Worm (Caenorhabditis elegans): ENCODE data around the gene C25E10.17.

Gene C25E10.17

DNA sequence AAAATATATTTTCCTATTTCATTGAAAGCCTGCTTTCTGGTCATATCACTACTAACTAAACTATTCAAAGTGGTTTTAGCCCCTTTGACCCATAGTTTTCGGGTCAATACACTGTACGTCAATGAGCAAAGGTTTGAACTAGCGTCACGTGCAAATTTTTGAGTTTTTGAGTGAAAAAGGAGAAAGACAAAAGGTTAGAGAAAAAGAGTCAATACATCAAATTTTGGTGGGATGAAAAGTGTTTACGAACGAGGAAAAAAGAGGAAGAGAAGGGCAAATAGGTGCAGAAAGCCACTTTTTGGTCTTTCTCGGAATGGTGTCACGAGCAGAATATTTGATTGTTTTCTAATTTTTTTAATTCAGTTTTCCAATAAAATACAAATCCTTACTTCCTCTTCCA is 28.4 kb upstream of the C25E10.17 start:
- no peak for TF ChIP-seq ceh-19 (GFP tag; optimal IDR thresholded peaks at IDR 0.05)
- no peak for TF ChIP-seq fkh-10 (GFP tag; optimal IDR thresholded peaks at IDR 0.05)
- no peak for TF ChIP-seq elt-2 (tag; optimal IDR thresholded peaks at IDR 0.05)
- TF ChIP-seq pag-3 (tag; optimal IDR thresholded peaks at IDR 0.05; ENCODE audit: borderline replicate concordance), result no peak
- TF ChIP-seq Y22D7AL.16 (tag; optimal IDR thresholded peaks at IDR 0.05), result no peak
- TF ChIP-seq nfya-1 (tag; optimal IDR thresholded peaks at IDR 0.05), result no peak
- no peak for TF ChIP-seq F13H6.1 (tag; optimal IDR thresholded peaks at IDR 0.05)
- TF ChIP-seq pqm-1 (tag; optimal IDR thresholded peaks at IDR 0.05), result no peak
- TF ChIP-seq ama-1 (optimal IDR thresholded peaks at IDR 0.05), result no peak
- TF ChIP-seq C38D4.7 (GFP tag; optimal IDR thresholded peaks at IDR 0.05), result no peak
- TF ChIP-seq dve-1 (tag; optimal IDR thresholded peaks at IDR 0.05), result no peak
- TF ChIP-seq unc-3 (GFP tag; conservative IDR thresholded peaks at IDR 0.05), result no peak
- TF ChIP-seq unc-3 (tag; optimal IDR thresholded peaks at IDR 0.05), result no peak
- TF ChIP-seq unc-42 (tag; optimal IDR thresholded peaks at IDR 0.05), result no peak
- TF ChIP-seq ceh-2 (tag; optimal IDR thresholded peaks at IDR 0.05), result no peak
- TF ChIP-seq pha-4 (tag; optimal IDR thresholded peaks at IDR 0.05), result no peak

DNA sequence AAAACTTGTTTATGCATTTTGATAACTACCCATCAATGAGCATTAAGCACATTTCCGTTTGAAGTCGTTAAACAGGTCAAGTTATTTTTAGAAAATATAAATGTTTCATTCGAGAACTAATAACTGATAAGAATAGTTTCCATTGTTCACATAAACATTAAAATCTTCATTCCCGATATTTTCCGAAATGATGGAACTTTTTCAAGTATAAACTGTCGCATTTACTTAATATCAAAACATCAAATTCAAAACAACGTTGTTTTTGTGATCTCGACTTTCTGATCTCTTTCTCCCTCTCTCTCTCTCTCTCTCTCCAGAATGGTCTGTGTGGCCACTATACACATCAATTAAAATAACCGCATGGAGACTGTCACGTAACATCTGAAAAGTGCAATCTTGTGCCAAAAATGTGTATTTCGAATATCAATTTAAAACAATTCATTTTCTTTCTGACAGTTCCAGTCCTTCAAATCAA is 27.0 kb upstream of the C25E10.17 start:
- TF ChIP-seq ceh-19 (GFP tag; optimal IDR thresholded peaks at IDR 0.05) (no peak), Y22D7AL.16 (tag; optimal IDR thresholded peaks at IDR 0.05) (no peak), pat-9 (tag; optimal IDR thresholded peaks at IDR 0.05) (no peak), ceh-48 (tag; optimal IDR thresholded peaks at IDR 0.05) (no peak), ceh-2 (tag; optimal IDR thresholded peaks at IDR 0.05) (no peak), zip-5 (tag; optimal IDR thresholded peaks at IDR 0.05) (no peak), hlh-30 (tag; optimal IDR thresholded peaks at IDR 0.05; ENCODE audit: insufficient read depth) (no peak), ztf-16 (tag; optimal IDR thresholded peaks at IDR 0.05) (no peak), unc-42 (tag; optimal IDR thresholded peaks at IDR 0.05) (no peak), unc-55 (GFP tag; optimal IDR thresholded peaks at IDR 0.05) (no peak), ceh-45 (GFP tag; IDR thresholded peaks at IDR 0.05) (no peak), mec-3 (tag; optimal IDR thresholded peaks at IDR 0.05; ENCODE audit: borderline replicate concordance) (no peak), syd-9 (tag; optimal IDR thresholded peaks at IDR 0.05) (no peak), ceh-9 (tag; optimal IDR thresholded peaks at IDR 0.05) (no peak), tbx-2 (tag; optimal IDR thresholded peaks at IDR 0.05) (no peak), hlh-13 (GFP tag; optimal IDR thresholded peaks at IDR 0.05) (no peak), sox-2 (GFP tag; IDR thresholded peaks at IDR 0.05) (no peak), unc-3 (GFP tag; conservative IDR thresholded peaks at IDR 0.05) (no peak), unc-3 (tag; optimal IDR thresholded peaks at IDR 0.05) (no peak)

DNA sequence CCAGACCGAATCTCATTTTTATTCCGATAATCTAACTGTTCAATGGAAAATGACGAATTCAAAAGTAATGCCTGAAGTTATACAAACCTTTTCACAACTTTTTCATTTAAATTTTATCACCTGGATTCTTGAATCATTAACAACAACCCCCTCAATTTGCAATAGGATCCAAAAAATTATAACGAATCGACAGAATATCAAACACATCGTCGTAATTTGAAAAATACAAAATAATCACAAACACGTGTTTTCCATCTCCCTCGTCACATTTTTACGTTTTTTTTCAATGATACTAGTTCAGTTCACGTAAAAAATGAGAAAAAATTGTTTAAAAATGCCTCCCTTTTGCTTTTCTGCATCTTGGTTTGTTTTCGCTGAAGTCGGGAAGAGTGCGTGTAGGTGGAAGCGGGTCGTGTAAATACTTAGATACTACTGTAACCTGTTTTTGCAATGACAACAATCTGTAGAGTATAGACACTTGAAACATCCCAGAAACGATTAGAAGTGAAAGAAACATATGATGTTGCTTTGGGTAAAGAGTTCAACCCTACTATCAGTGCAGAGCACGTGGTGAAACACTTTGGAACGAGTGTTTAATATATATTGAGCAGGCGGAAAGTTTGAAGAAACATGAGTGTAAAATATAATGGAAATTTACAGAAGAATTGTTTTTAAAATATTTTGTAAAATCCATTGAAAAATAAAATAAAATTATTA is 26.1 kb upstream of the C25E10.17 start, which contains the start of gene oac-50:
TSS of gene oac-50 (minus strand) at position 219 of the 717 bp plus-strand sequence.
- TF ChIP-seq unc-42 (tag; optimal IDR thresholded peaks at IDR 0.05) (no peak), sdc-2 (tag; optimal IDR thresholded peaks at IDR 0.05) (no peak), hlh-6 (tag; optimal IDR thresholded peaks at IDR 0.05) (no peak), ama-1 (optimal IDR thresholded peaks at IDR 0.05) (no peak), K02D7.2 (tag; optimal IDR thresholded peaks at IDR 0.05) (no peak), rnt-1 (tag; optimal IDR thresholded peaks at IDR 0.05) (no peak), C38D4.7 (GFP tag; optimal IDR thresholded peaks at IDR 0.05) (no peak), K09A11.1 (tag; optimal IDR thresholded peaks at IDR 0.05; ENCODE audit: insufficient read depth) (no peak), ceh-19 (GFP tag; optimal IDR thresholded peaks at IDR 0.05) (no peak), C08G9.2 (tag; optimal IDR thresholded peaks at IDR 0.05) (no peak), ceh-34 (tag; optimal IDR thresholded peaks at IDR 0.05) (no peak), sox-4 (tag; optimal IDR thresholded peaks at IDR 0.05) (no peak)

Data from whole organism, late embryonic.